Fruit fly (Drosophila melanogaster) whole organism, embryonic: ENCODE measurements around the gene Art8.

Experiments used
- ATbp ChIP-seq: fragments of 200-800 bp; sonication (Bioruptor generic); optimal IDR thresholded peaks from 2 replicates; lab custom pipeline; 2017; ENCODE audit warnings: missing biosample characterization, mild to moderate bottlenecking, missing genetic modification characterization, missing genetic modification reagents
- Atf6 ChIP-seq: fragments of 200-800 bp; sonication (Bioruptor generic); IDR thresholded peaks from 2 replicates; pipeline ENCODE4 v1.3.6; 2022; ENCODE audit warnings: missing biosample characterization, missing genetic modification characterization
- Awh ChIP-seq: fragments of 200-800 bp; sonication (Bioruptor generic); IDR thresholded peaks from 2 replicates; pipeline ENCODE4, ENCODE4 v1.3.6; 2022; ENCODE audit warnings: missing biosample characterization, missing genetic modification characterization
- Bdp1 ChIP-seq: fragments of 200-800 bp; sonication (Bioruptor generic); optimal IDR thresholded peaks from 3 replicates; lab custom pipeline; 2016; ENCODE audit warnings: missing biosample characterization, missing genetic modification characterization
- CG1024 ChIP-seq: fragments of 200-800 bp; sonication (Bioruptor generic); IDR thresholded peaks from 2 replicates; pipeline ENCODE4 v1.3.6; 2022; ENCODE audit warnings: missing biosample characterization, missing genetic modification characterization
- CG11456 ChIP-seq: fragments of 200-800 bp; sonication (Bioruptor generic); IDR thresholded peaks from 3 replicates; pipeline ENCODE4 v1.3.6; 2022; ENCODE audit warnings: missing biosample characterization, missing genetic modification characterization
- CG12236 ChIP-seq: fragments of 200-800 bp; sonication (Bioruptor generic); optimal IDR thresholded peaks from 2 replicates; lab custom pipeline; 2016; ENCODE audit warnings: missing biosample characterization, missing genetic modification characterization
- CG12769 ChIP-seq: fragments of 200-800 bp; sonication (Bioruptor generic); optimal IDR thresholded peaks from 2 replicates; lab custom pipeline; 2019; ENCODE audit warnings: missing biosample characterization, mild to moderate bottlenecking, missing genetic modification characterization, moderate library complexity
- CG15073 ChIP-seq: fragments of 200-800 bp; sonication (Bioruptor generic); optimal IDR thresholded peaks from 2 replicates; lab custom pipeline; 2016; ENCODE audit warnings: missing biosample characterization, missing genetic modification characterization
- CG15269 ChIP-seq: fragments of 200-800 bp; sonication (Bioruptor generic); optimal IDR thresholded peaks from 2 replicates; lab custom pipeline; 2018; ENCODE audit warnings: missing biosample characterization, mild to moderate bottlenecking, missing genetic modification characterization, moderate library complexity
- CG15514 ChIP-seq: fragments of 200-800 bp; sonication (Bioruptor generic); optimal IDR thresholded peaks from 3 replicates; lab custom pipeline; 2017; ENCODE audit warnings: missing biosample characterization, missing genetic modification characterization, mild to moderate bottlenecking, moderate library complexity, missing genetic modification reagents
- CG16813 ChIP-seq: fragments of 200-800 bp; sonication (Bioruptor generic); IDR thresholded peaks from 3 replicates; pipeline ENCODE4 v1.3.6; 2022; ENCODE audit warnings: missing biosample characterization, missing genetic modification characterization; ENCODE audit not compliant: partially characterized antibody
- CG17385 ChIP-seq: fragments of 200-800 bp; sonication (Bioruptor generic); optimal IDR thresholded peaks from 3 replicates; lab custom pipeline; 2018; ENCODE audit warnings: missing biosample characterization, mild to moderate bottlenecking, missing genetic modification characterization
- CG17829 ChIP-seq: fragments of 200-800 bp; optimal IDR thresholded peaks from 2 replicates; lab custom pipeline; 2019; ENCODE audit warnings: missing biosample characterization, mild to moderate bottlenecking, missing genetic modification characterization, moderate library complexity
- CG30403 ChIP-seq: fragments of 200-800 bp; sonication (Bioruptor generic); optimal IDR thresholded peaks from 3 replicates; lab custom pipeline; 2016; ENCODE audit warnings: missing biosample characterization, missing genetic modification characterization
- CG3065 ChIP-seq: fragments of 200-800 bp; sonication (Bioruptor generic); optimal IDR thresholded peaks from 2 replicates; lab custom pipeline; 2016; ENCODE audit warnings: missing biosample characterization, missing genetic modification characterization
- CG4282 ChIP-seq: fragments of 200-800 bp; sonication (Bioruptor generic); optimal IDR thresholded peaks from 2 replicates; lab custom pipeline; 2016; ENCODE audit warnings: missing biosample characterization, missing genetic modification characterization
- CG6765 ChIP-seq: fragments of 200-800 bp; sonication (Bioruptor generic); optimal IDR thresholded peaks from 3 replicates; lab custom pipeline; 2017; ENCODE audit warnings: missing biosample characterization, mild to moderate bottlenecking, missing genetic modification characterization
- CG6813 ChIP-seq: fragments of 200-800 bp; sonication (Bioruptor generic); optimal IDR thresholded peaks from 2 replicates; lab custom pipeline; 2017; ENCODE audit warnings: missing biosample characterization, missing genetic modification characterization, mild to moderate bottlenecking, moderate library complexity, missing genetic modification reagents
- CG7556 ChIP-seq: fragments of 200-800 bp; sonication (Bioruptor generic); optimal IDR thresholded peaks from 2 replicates; lab custom pipeline; 2017; ENCODE audit warnings: missing biosample characterization, mild to moderate bottlenecking, missing genetic modification characterization
- CG9437 ChIP-seq: fragments of 200-800 bp; sonication (Bioruptor generic); optimal IDR thresholded peaks from 2 replicates; lab custom pipeline; 2018; ENCODE audit warnings: missing biosample characterization, mild to moderate bottlenecking, missing genetic modification characterization
- CG9876 ChIP-seq: fragments of 200-800 bp; sonication (Bioruptor generic); optimal IDR thresholded peaks from 2 replicates; lab custom pipeline; 2016; ENCODE audit warnings: missing biosample characterization, missing genetic modification characterization
- Dek ChIP-seq: fragments of 200-800 bp; sonication (Bioruptor generic); optimal IDR thresholded peaks from 3 replicates; lab custom pipeline; 2019; ENCODE audit warnings: missing biosample characterization, mild to moderate bottlenecking, missing genetic modification characterization, moderate library complexity
- Ets65A ChIP-seq: fragments of 200-800 bp; sonication (Bioruptor generic); peaks from one replicate; lab custom pipeline; 2016; ENCODE audit warnings: missing biosample characterization, missing genetic modification characterization
- HHEX ChIP-seq: fragments of 200-800 bp; sonication (Bioruptor generic); optimal IDR thresholded peaks from 3 replicates; lab custom pipeline; 2017; ENCODE audit warnings: missing biosample characterization, mild to moderate bottlenecking, missing genetic modification characterization, missing genetic modification reagents
- HmgZ ChIP-seq: fragments of 200-800 bp; sonication (Bioruptor generic); optimal IDR thresholded peaks from 2 replicates; lab custom pipeline; 2018; ENCODE audit warnings: missing biosample characterization, mild to moderate bottlenecking, missing genetic modification characterization
- Hmr ChIP-seq: fragments of 200-800 bp; sonication (Bioruptor generic); optimal IDR thresholded peaks from 3 replicates; lab custom pipeline; 2017; ENCODE audit warnings: mild to moderate bottlenecking, missing biosample characterization, missing genetic modification reagents, missing genetic modification characterization
- MESR4 ChIP-seq: fragments of 200-800 bp; sonication (Bioruptor generic); optimal IDR thresholded peaks from 2 replicates; lab custom pipeline; 2018; ENCODE audit warnings: missing biosample characterization, mild to moderate bottlenecking, missing genetic modification characterization, moderate library complexity
- Myb ChIP-seq: fragments of 200-800 bp; sonication (Bioruptor generic); optimal IDR thresholded peaks from 2 replicates; lab custom pipeline; 2016; ENCODE audit warnings: missing biosample characterization, missing genetic modification characterization
- NFAT ChIP-seq: fragments of 200-800 bp; sonication (Bioruptor generic); IDR thresholded peaks from 2 replicates; pipeline ENCODE4 v1.3.6; 2022; ENCODE audit warnings: missing biosample characterization, missing genetic modification characterization
- NfI ChIP-seq: fragments of 200-800 bp; sonication (Bioruptor generic); optimal IDR thresholded peaks from 3 replicates; lab custom pipeline; 2018; ENCODE audit warnings: missing biosample characterization, mild to moderate bottlenecking, missing genetic modification characterization, moderate library complexity
- Ravus ChIP-seq: fragments of 200-800 bp; sonication (Bioruptor generic); IDR thresholded peaks from 2 replicates; pipeline ENCODE4 v1.3.6; 2022; ENCODE audit warnings: missing biosample characterization, missing genetic modification characterization
- Ssrp ChIP-seq: fragments of 200-800 bp; sonication (Bioruptor generic); optimal IDR thresholded peaks from 2 replicates; lab custom pipeline; 2018; ENCODE audit warnings: missing biosample characterization, mild to moderate bottlenecking, missing genetic modification characterization, moderate library complexity
- Taf1 ChIP-seq: fragments of 200-800 bp; sonication (Bioruptor generic); IDR thresholded peaks from 2 replicates; pipeline ENCODE4 v1.3.6; 2022; ENCODE audit warnings: missing biosample characterization, missing genetic modification characterization
- ac ChIP-seq: fragments of 200-800 bp; sonication (Bioruptor generic); optimal IDR thresholded peaks from 3 replicates; lab custom pipeline; 2017; ENCODE audit warnings: missing biosample characterization, mild to moderate bottlenecking, missing genetic modification characterization
- ase ChIP-seq: fragments of 200-800 bp; sonication (Bioruptor generic); IDR thresholded peaks from 3 replicates; pipeline ENCODE4 v1.3.6; 2022; ENCODE audit warnings: missing biosample characterization, missing genetic modification characterization
- bowl ChIP-seq: fragments of 200-800 bp; sonication (Bioruptor generic); IDR thresholded peaks from 2 replicates; pipeline ENCODE4 v1.3.6; 2022; ENCODE audit warnings: missing biosample characterization, missing genetic modification characterization
- cad ChIP-seq: fragments of >200 bp; optimal IDR thresholded peaks from 2 replicates; lab custom pipeline; 2017; ENCODE audit warnings: missing biosample characterization, missing genetic modification characterization
- corto ChIP-seq: fragments of 200-800 bp; sonication (Bioruptor generic); optimal IDR thresholded peaks from 2 replicates; lab custom pipeline; 2016; ENCODE audit warnings: missing biosample characterization, mild to moderate bottlenecking, missing genetic modification characterization, moderate library complexity
- cwo ChIP-seq: fragments of 200-800 bp; sonication (Bioruptor generic); optimal IDR thresholded peaks from 3 replicates; lab custom pipeline; 2017; ENCODE audit warnings: missing biosample characterization, missing genetic modification characterization, mild to moderate bottlenecking, moderate library complexity, missing genetic modification reagents
- dpn ChIP-seq, 2 experiments: fragments of 200-800 bp; sonication (Bioruptor generic); optimal IDR thresholded peaks; 3 replicates each; lab custom pipeline; 2016; ENCODE audit warnings: missing biosample characterization in 2 of 2, missing genetic modification characterization in 2 of 2
- hkb ChIP-seq, 2 experiments: fragments of 200-800 bp in 1 of 2; fragments of >200 bp in 1 of 2; sonication (Bioruptor generic) in 1 of 2; IDR thresholded peaks in 1 of 2; optimal IDR thresholded peaks in 1 of 2; 2 replicates each; pipeline versions ENCODE4 v1.3.6 to Lab custom; 2017 to 2022; ENCODE audit warnings: missing biosample characterization in 1 of 2, missing genetic modification characterization in 1 of 2
- odd ChIP-seq: fragments of 200-800 bp; sonication (Bioruptor generic); optimal IDR thresholded peaks from 2 replicates; lab custom pipeline; 2017; ENCODE audit warnings: missing biosample characterization, mild to moderate bottlenecking, missing genetic modification characterization
- repo ChIP-seq: fragments of 200-800 bp; sonication (Bioruptor generic); optimal IDR thresholded peaks from 2 replicates; lab custom pipeline; 2016; ENCODE audit warnings: missing biosample characterization, missing genetic modification characterization
- row ChIP-seq: fragments of 200-800 bp; sonication (Bioruptor generic); IDR thresholded peaks from 3 replicates; pipeline ENCODE4 v1.3.6; 2022; ENCODE audit warnings: missing biosample characterization, missing genetic modification characterization
- slou ChIP-seq: fragments of 200-800 bp; sonication (Bioruptor generic); optimal IDR thresholded peaks from 3 replicates; lab custom pipeline; 2016; ENCODE audit warnings: missing biosample characterization, missing genetic modification characterization
- sr ChIP-seq: fragments of 200-800 bp; sonication (Bioruptor generic); IDR thresholded peaks from 3 replicates; pipeline ENCODE4 v1.3.6; 2022; ENCODE audit warnings: missing biosample characterization, missing genetic modification characterization
- trem ChIP-seq: fragments of 200-800 bp; optimal IDR thresholded peaks from 3 replicates; lab custom pipeline; 2019; ENCODE audit warnings: missing biosample characterization, mild to moderate bottlenecking, missing genetic modification characterization, moderate library complexity
- ttk ChIP-seq: fragments of 200-800 bp; sonication (Bioruptor generic); IDR thresholded peaks from 2 replicates; pipeline ENCODE4 v2.1.2; 2022; ENCODE audit warnings: missing biosample characterization, missing genetic modification characterization
- vvl ChIP-seq: fragments of 200-800 bp; sonication (Bioruptor generic); IDR thresholded peaks from 2 replicates; pipeline ENCODE4 v1.3.6; 2022; ENCODE audit warnings: missing biosample characterization, missing genetic modification characterization

The Art8 gene

dm6 chr2L:11010999-11011398 is at the start of gene Art8, which contains the start of gene dUTPase:
Art8 (minus strand) TSS chr2L:11011086.
dUTPase (plus strand) TSS chr2L:11011312.
- TF ChIP-seq hkb (optimal IDR thresholded peaks at IDR 0.05; lab: Kevin White, UChicago) (no peak), hkb (GFP tag; IDR thresholded peaks at IDR 0.05; lab: Robert Waterston, UW) (peak; percentile 57; the same call in 1 of the 2 replicates), bowl (no peak), ttk (GFP tag; lab: Robert Waterston, UW) (peak; percentile 29; the same call in 1 of the 2 replicates), Ets65A (peak; percentile 94), odd (GFP tag; lab: Kevin White, UChicago) (no peak), dpn (GFP tag; optimal IDR thresholded peaks at IDR 0.05; lab: Kevin White, UChicago) (peak; percentile 50 to 84), HmgZ (peak; percentile 59), HHEX (peak; percentile 30), Dek (tag; lab: Kevin White, UChicago) (peak; percentile 53), CG16813 (GFP tag; lab: Robert Waterston, UW) (peak; percentile 85), CG17829 (tag; lab: Kevin White, UChicago) (peak; percentile 79), slou (GFP tag; lab: Kevin White, UChicago) (peak; percentile 69), MESR4 (peak; percentile 26), cad (no peak), CG6765 (GFP tag; lab: Kevin White, UChicago) (no peak), NfI (GFP tag; lab: Kevin White, UChicago) (peak; percentile 56), CG9876 (peak; percentile 10), CG7556 (peak; percentile 63), CG4282 (GFP tag; lab: Kevin White, UChicago) (no peak), Awh (GFP tag; lab: Robert Waterston, UW) (peak; percentile 63), ATbp (GFP tag; lab: Kevin White, UChicago) (no peak), CG12236 (GFP tag; lab: Kevin White, UChicago) (no peak), CG30403 (peak; percentile 87), CG15269 (tag; lab: Kevin White, UChicago) (peak; percentile 61), Taf1 (GFP tag; lab: Robert Waterston, UW) (peak; percentile 62), cwo (GFP tag; lab: Kevin White, UChicago) (no peak), row (GFP tag; lab: Robert Waterston, UW) (peak; percentile 84), Hmr (GFP tag; lab: Kevin White, UChicago) (no peak), CG11456 (GFP tag; lab: Robert Waterston, UW) (0 out of 3 replicates have a peak, but pooled peaks have one; percentile 23), Ravus (GFP tag; lab: Robert Waterston, UW) (no peak), NFAT (peak; percentile 64), CG6813 (GFP tag; lab: Kevin White, UChicago) (no peak), vvl (GFP tag; lab: Robert Waterston, UW) (peak; percentile 76), ac (no peak), CG12769 (tag; lab: Kevin White, UChicago) (no peak), CG9437 (GFP tag; lab: Kevin White, UChicago) (peak; percentile 17), trem (peak; percentile 92), CG1024 (GFP tag; lab: Robert Waterston, UW) (0 out of 2 replicates have a peak, but pooled peaks have one; percentile 34), Ssrp (peak; percentile 70), CG15073 (GFP tag; lab: Kevin White, UChicago) (no peak), ase (peak; percentile 60; the same call in 2 of the 3 replicates), CG3065 (GFP tag; lab: Kevin White, UChicago) (peak; percentile 48), repo (GFP tag; lab: Kevin White, UChicago) (no peak), Atf6 (peak; percentile 78), CG15514 (GFP tag; lab: Kevin White, UChicago) (peak; percentile 78), CG17385 (GFP tag; lab: Kevin White, UChicago) (peak; percentile 65), Bdp1 (GFP tag; lab: Kevin White, UChicago) (peak; percentile 30), sr (no peak), corto (GFP tag; lab: Kevin White, UChicago) (peak; percentile 74), Myb (GFP tag; lab: Kevin White, UChicago) (peak; percentile 80)
